Worm (Caenorhabditis elegans) whole organism, L3 larva: Measurements from ENCODE around the gene C46C2.3.
"Not testable (repeated sequence)": the region's sequence is repeated elsewhere in the genome, so short reads cannot be mapped to it uniquely, and the experiment has no call there.

ENCODE experiments used
- R02D3.7 ChIP-seq: fragments of 150-350 bp; optimal IDR thresholded peaks from 2 replicates; lab custom pipeline; 2014; ENCODE audit warnings: missing biosample characterization, missing genetic modification characterization
- ZK546.5 ChIP-seq: sonication (generic microtip); optimal IDR thresholded peaks from 2 replicates; lab custom pipeline; 2017; ENCODE audit warnings: missing biosample characterization, missing genetic modification characterization
- aly-2 ChIP-seq: fragments of 150-350 bp; optimal IDR thresholded peaks from 2 replicates; lab custom pipeline; 2014; ENCODE audit warnings: missing biosample characterization, missing genetic modification characterization
- ama-1 ChIP-seq: fragments of 150-350 bp; optimal IDR thresholded peaks from 2 replicates; lab custom pipeline; 2018
- ceh-16 ChIP-seq: sonication (generic microtip); optimal IDR thresholded peaks from 2 replicates; lab custom pipeline; 2017; ENCODE audit warnings: missing biosample characterization, missing genetic modification characterization
- ceh-28 ChIP-seq: fragments of 150-350 bp; optimal IDR thresholded peaks from 2 replicates; lab custom pipeline; 2014; ENCODE audit warnings: missing biosample characterization, missing genetic modification reagents, missing genetic modification characterization
- ceh-82 ChIP-seq: fragments of 150-350 bp; optimal IDR thresholded peaks from 2 replicates; lab custom pipeline; 2014; ENCODE audit warnings: missing biosample characterization, missing genetic modification characterization
- daf-12 ChIP-seq: fragments of 150-350 bp; optimal IDR thresholded peaks from 2 replicates; lab custom pipeline; 2014; ENCODE audit warnings: missing biosample characterization, missing genetic modification reagents, missing genetic modification characterization
- egl-5 ChIP-seq: fragments of 150-350 bp; optimal IDR thresholded peaks from 2 replicates; lab custom pipeline; 2017; ENCODE audit warnings: missing biosample characterization, missing genetic modification reagents, missing genetic modification characterization, inconsistent platforms
- elt-1 ChIP-seq: fragments of 150-350 bp; optimal IDR thresholded peaks from 2 replicates; lab custom pipeline; 2014; ENCODE audit warnings: missing biosample characterization, missing genetic modification characterization
- elt-2 ChIP-seq: sonication (generic microtip); optimal IDR thresholded peaks from 2 replicates; lab custom pipeline; 2016; ENCODE audit warnings: missing genetic modification reagents, mild to moderate bottlenecking, missing genetic modification characterization, missing compliant biosample characterization
- elt-3 ChIP-seq, 3 experiments: fragments of 150-350 bp in 1 of 3; sonication (generic microtip) in 2 of 3; optimal IDR thresholded peaks; 2 replicates in 2 of 3; 4 replicates in 1 of 3; lab custom pipeline; 2014 to 2017; ENCODE audit warnings: missing biosample characterization in 3 of 3, missing genetic modification characterization in 3 of 3
- fos-1 ChIP-seq: fragments of 150-350 bp; optimal IDR thresholded peaks from 2 replicates; lab custom pipeline; 2014; ENCODE audit warnings: missing biosample characterization, missing genetic modification characterization
- hmg-11 ChIP-seq: sonication (generic microtip); optimal IDR thresholded peaks from 2 replicates; lab custom pipeline; 2016; ENCODE audit warnings: missing genetic modification characterization, missing compliant biosample characterization
- jun-1 ChIP-seq: fragments of 150-350 bp; optimal IDR thresholded peaks from 2 replicates; lab custom pipeline; 2014; ENCODE audit warnings: missing biosample characterization, missing genetic modification reagents, missing genetic modification characterization
- lin-39 ChIP-seq: fragments of 150-350 bp; optimal IDR thresholded peaks from 2 replicates; lab custom pipeline; 2018; ENCODE audit warnings: missing biosample characterization, missing genetic modification reagents, missing genetic modification characterization
- mml-1 ChIP-seq: fragments of 150-350 bp; sonication (generic microtip); optimal IDR thresholded peaks from 3 replicates; lab custom pipeline; 2014; ENCODE audit warnings: missing biosample characterization, missing genetic modification characterization
- nfya-1 ChIP-seq: sonication (generic microtip); optimal IDR thresholded peaks from 2 replicates; lab custom pipeline; 2017; ENCODE audit warnings: missing genetic modification characterization, mild to moderate bottlenecking, missing compliant biosample characterization, antibody characterized with exemption, moderate library complexity; ENCODE audit not compliant: insufficient read depth
- nhr-11 ChIP-seq: fragments of 150-350 bp; optimal IDR thresholded peaks from 2 replicates; lab custom pipeline; 2014; ENCODE audit warnings: missing biosample characterization, missing genetic modification characterization
- nhr-12 ChIP-seq: fragments of 150-350 bp; optimal IDR thresholded peaks from 2 replicates; lab custom pipeline; 2014; ENCODE audit warnings: missing biosample characterization, missing genetic modification characterization
- nhr-23 ChIP-seq: fragments of 150-350 bp; optimal IDR thresholded peaks from 2 replicates; lab custom pipeline; 2014; ENCODE audit warnings: missing biosample characterization, missing genetic modification reagents, missing genetic modification characterization
- nhr-237 ChIP-seq: fragments of 150-350 bp; optimal IDR thresholded peaks from 2 replicates; lab custom pipeline; 2014; ENCODE audit warnings: missing biosample characterization, missing genetic modification characterization
- nhr-25 ChIP-seq: sonication (generic microtip); optimal IDR thresholded peaks from 2 replicates; lab custom pipeline; 2017; ENCODE audit warnings: missing biosample characterization, missing genetic modification characterization
- nhr-28 ChIP-seq: fragments of 150-350 bp; optimal IDR thresholded peaks from 2 replicates; lab custom pipeline; 2014; ENCODE audit warnings: missing biosample characterization, missing genetic modification characterization
- nhr-43 ChIP-seq: sonication (generic microtip); optimal IDR thresholded peaks from 2 replicates; lab custom pipeline; 2016; ENCODE audit warnings: mild to moderate bottlenecking, missing genetic modification characterization, missing compliant biosample characterization; ENCODE audit not compliant: poor library complexity, severe bottlenecking
- sea-2 ChIP-seq: fragments of 150-350 bp; sonication (generic microtip); optimal IDR thresholded peaks from 4 replicates; lab custom pipeline; 2014; ENCODE audit warnings: missing biosample characterization, missing genetic modification reagents, missing genetic modification characterization
- skn-1 ChIP-seq: fragments of 150-350 bp; optimal IDR thresholded peaks from 2 replicates; lab custom pipeline; 2014; ENCODE audit warnings: missing biosample characterization, missing genetic modification characterization
- tbx-2 ChIP-seq: sonication (generic microtip); optimal IDR thresholded peaks from 2 replicates; lab custom pipeline; 2016; ENCODE audit warnings: mild to moderate bottlenecking, missing genetic modification characterization, missing compliant biosample characterization
- zag-1 ChIP-seq: fragments of 150-350 bp; optimal IDR thresholded peaks from 2 replicates; lab custom pipeline; 2014; ENCODE audit warnings: missing biosample characterization, missing genetic modification characterization
- ztf-11 ChIP-seq: fragments of 150-350 bp; optimal IDR thresholded peaks from 2 replicates; lab custom pipeline; 2014; ENCODE audit warnings: missing biosample characterization, missing genetic modification characterization
- ztf-4 ChIP-seq: fragments of 150-350 bp; optimal IDR thresholded peaks from 2 replicates; lab custom pipeline; 2014; ENCODE audit warnings: missing biosample characterization, missing genetic modification characterization

C46C2.3 gene

DNA sequence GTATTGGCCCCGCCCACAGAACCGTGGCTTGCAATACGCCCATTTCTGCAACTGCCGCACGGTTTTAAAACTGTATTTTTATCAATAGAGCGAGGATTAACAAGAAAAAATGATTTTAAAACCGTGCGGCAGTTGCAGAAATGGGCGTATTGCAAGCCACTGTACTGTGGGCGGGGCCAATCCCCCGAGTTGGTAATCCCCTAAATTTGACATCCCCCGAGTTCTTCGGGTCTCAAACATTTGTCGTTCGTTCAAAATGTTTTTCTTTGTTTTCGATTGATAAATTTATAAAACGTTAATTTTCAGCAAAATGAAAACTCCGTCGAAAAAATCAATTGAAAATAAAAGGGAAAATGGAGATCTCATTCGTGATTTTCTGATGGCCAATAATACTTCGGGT, 24.3 kb downstream of the C46C2.3 start, which contains the start of gene Y11D7A.7:
Gene Y11D7A.7 (plus strand): TSS at position 301 of the 400 bp plus-strand sequence.
- not testable (repeated sequence) for TF ChIP-seq jun-1, ztf-4, nhr-28 (tag; lab: Kevin White, UChicago)

DNA sequence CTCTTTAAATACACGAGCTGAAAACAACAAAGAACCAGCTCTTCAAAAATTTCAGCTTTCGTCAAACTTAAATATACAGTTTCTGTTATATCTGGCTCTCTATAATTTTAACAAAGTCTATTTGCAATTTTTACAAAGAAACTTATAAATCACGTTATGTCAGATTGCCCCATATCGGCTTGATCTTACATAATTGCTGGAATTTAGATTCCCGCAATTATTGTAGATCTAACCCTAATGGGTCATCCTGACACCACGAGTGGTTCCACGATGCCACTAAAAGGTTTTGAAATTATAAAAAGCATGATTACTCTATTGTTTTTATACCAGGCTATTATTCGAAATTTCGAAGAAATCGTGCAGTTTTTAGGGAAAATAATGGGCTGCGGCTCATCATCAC, 26.2 kb downstream of the C46C2.3 start, which contains the start of gene Y11D7A.8:
Gene Y11D7A.8 (plus strand): TSS at position 301 of the 400 bp plus-strand sequence.
- no peak for TF ChIP-seq nhr-25 (tag; lab: Kevin White, UChicago)

DNA sequence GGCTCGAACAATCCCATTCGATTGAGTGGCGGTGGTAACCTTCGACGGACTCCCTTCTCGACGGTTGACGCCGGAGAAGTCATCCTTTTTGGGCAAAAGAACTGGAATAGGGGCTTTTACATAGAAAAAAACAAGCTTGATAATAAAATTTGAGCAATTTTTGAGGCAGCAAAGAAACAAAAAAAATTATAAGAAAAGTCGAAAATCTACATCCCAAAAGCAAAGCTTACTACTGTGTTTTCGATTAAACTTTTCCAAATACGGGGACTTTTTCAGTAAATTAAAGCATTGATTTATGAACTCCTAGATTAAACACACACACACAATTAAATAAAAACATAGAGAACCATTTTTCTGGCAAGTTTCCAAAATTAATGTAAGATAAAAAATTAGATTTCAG, 31.1 kb downstream of the C46C2.3 start, which contains the start of gene Y11D7A.9:
Gene Y11D7A.9 (minus strand): TSS at position 101 of the 400 bp plus-strand sequence.
- TF ChIP-seq R02D3.7 (tag; lab: Kevin White, UChicago) (no peak), egl-5 (no peak), lin-39 (no peak), elt-3 (tag; optimal IDR thresholded peaks at IDR 0.05; lab: Kevin White, UChicago) (no peak), elt-1 (tag; lab: Kevin White, UChicago) (no peak), skn-1 (tag; lab: Kevin White, UChicago) (no peak), sea-2 (no peak), ceh-16 (tag; lab: Kevin White, UChicago) (no peak), daf-12 (tag; lab: Kevin White, UChicago) (no peak), nhr-23 (tag; lab: Kevin White, UChicago) (no peak), tbx-2 (no peak), nfya-1 (no peak), nhr-12 (tag; lab: Kevin White, UChicago) (no peak), elt-2 (no peak), mml-1 (tag; lab: Kevin White, UChicago) (no peak), nhr-237 (tag; lab: Kevin White, UChicago) (no peak), jun-1 (tag; lab: Kevin White, UChicago) (no peak), ztf-4 (tag; lab: Kevin White, UChicago) (no peak), ztf-11 (tag; lab: Kevin White, UChicago) (no peak)

DNA sequence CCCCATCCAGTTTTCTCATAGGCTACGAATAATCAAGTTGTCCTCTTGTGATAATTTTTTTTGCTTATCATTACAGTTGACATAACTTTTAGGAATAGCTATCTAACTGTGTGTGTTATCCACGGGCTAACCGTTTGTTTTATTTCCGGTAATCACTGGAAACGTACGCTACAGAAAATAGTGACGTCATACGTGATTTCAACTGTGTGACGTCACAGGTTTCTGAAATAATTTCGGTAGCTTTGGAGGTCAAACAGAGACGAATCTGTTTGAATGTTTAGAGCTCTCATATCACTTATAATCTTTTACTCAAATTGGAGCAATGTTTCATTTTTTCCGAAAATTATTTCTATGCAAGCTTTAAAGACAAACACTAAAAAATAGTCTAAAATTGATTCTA, 31.9 kb downstream of the C46C2.3 start:
- TF ChIP-seq tbx-2: no peak
- TF ChIP-seq nhr-11 (tag; lab: Kevin White, UChicago): no peak
- no peak for TF ChIP-seq hmg-11 (tag; lab: Kevin White, UChicago)
- no peak for TF ChIP-seq sea-2
- no peak for TF ChIP-seq elt-3 (tag; optimal IDR thresholded peaks at IDR 0.05; lab: Kevin White, UChicago)
- no peak for TF ChIP-seq nhr-23 (tag; lab: Kevin White, UChicago)
- no peak for TF ChIP-seq jun-1 (tag; lab: Kevin White, UChicago)
- TF ChIP-seq ceh-16 (tag; lab: Kevin White, UChicago): no peak
- TF ChIP-seq ceh-28: no peak
- TF ChIP-seq ztf-11 (tag; lab: Kevin White, UChicago): no peak
- no peak for TF ChIP-seq fos-1 (tag; lab: Kevin White, UChicago)
- TF ChIP-seq nhr-237 (tag; lab: Kevin White, UChicago): no peak
- no peak for TF ChIP-seq nhr-25 (tag; lab: Kevin White, UChicago)
- TF ChIP-seq ZK546.5: no peak
- no peak for TF ChIP-seq ceh-82 (tag; lab: Kevin White, UChicago)
- no peak for TF ChIP-seq ztf-4 (tag; lab: Kevin White, UChicago)
- no peak for TF ChIP-seq nfya-1
- TF ChIP-seq R02D3.7 (tag; lab: Kevin White, UChicago): no peak
- TF ChIP-seq egl-5: no peak
- TF ChIP-seq, all 47 proteins: peak for 0

DNA sequence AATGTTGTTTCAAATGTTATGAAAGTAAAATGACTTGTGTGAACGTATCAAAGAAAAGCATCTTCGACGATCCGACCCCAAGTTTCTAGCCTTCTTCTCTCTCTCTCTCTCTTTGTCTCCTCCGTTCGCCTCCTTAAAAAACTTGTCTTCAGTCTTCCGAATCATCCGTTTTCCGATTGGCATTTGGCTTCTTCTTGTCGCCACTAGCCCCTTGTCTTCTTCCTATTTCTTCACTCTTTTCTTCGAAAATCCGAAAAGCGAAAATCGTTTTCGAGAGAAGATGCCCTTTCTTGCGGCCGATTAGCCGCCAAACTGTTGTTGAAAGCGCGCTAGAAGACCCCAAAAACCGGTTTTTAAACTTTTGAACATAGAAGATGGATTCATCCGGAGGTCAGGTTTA, 33.6 kb downstream of the C46C2.3 start:
- no peak for TF ChIP-seq aly-2 (tag; lab: Kevin White, UChicago)
- no peak for TF ChIP-seq ZK546.5
- TF ChIP-seq elt-1 (tag; lab: Kevin White, UChicago): no peak
- TF ChIP-seq nhr-23 (tag; lab: Kevin White, UChicago): peak; percentile 14
- peak; percentile 89 for TF ChIP-seq ama-1 (lab: Kevin White, UChicago)
- peak; percentile 13 for TF ChIP-seq tbx-2
- TF ChIP-seq nhr-25 (tag; lab: Kevin White, UChicago): peak; percentile 56
- TF ChIP-seq daf-12 (tag; lab: Kevin White, UChicago): no peak
- TF ChIP-seq zag-1 (tag; lab: Kevin White, UChicago): no peak
- peak; percentile 52 for TF ChIP-seq nhr-43 (tag; lab: Kevin White, UChicago)
